Fruit fly (Drosophila melanogaster) whole organism, adult: ENCODE data around the gene Nop56.
A peak's percentile ranks its signal among the peaks of the same experiment; 100 is the strongest.

Experiments used
- CG11617 ChIP-seq: fragments of 200-800 bp; sonication (Bioruptor generic); optimal IDR thresholded peaks from 2 replicates; lab custom pipeline; 2017; ENCODE audit warnings: mild to moderate bottlenecking, missing biosample characterization, missing genetic modification reagents, missing genetic modification characterization
- CG12768 ChIP-seq: fragments of 200-800 bp; sonication (Bioruptor generic); optimal IDR thresholded peaks from 2 replicates; lab custom pipeline; 2017; ENCODE audit warnings: missing biosample characterization, missing genetic modification characterization, mild to moderate bottlenecking, moderate library complexity, missing genetic modification reagents
- CG14711 ChIP-seq: fragments of 200-800 bp; sonication (Bioruptor generic); optimal IDR thresholded peaks from 2 replicates; lab custom pipeline; 2018; ENCODE audit warnings: missing biosample characterization, mild to moderate bottlenecking, missing genetic modification characterization, moderate library complexity
- CG1620 ChIP-seq: fragments of 200-800 bp; sonication (Bioruptor generic); optimal IDR thresholded peaks from 2 replicates; lab custom pipeline; 2016; ENCODE audit warnings: missing biosample characterization, missing genetic modification characterization
- CG33017 ChIP-seq: fragments of 200-800 bp; sonication (Bioruptor generic); optimal IDR thresholded peaks from 2 replicates; lab custom pipeline; 2018; ENCODE audit warnings: missing biosample characterization, mild to moderate bottlenecking, missing genetic modification characterization, moderate library complexity
- CG5204 ChIP-seq: fragments of 200-800 bp; sonication (Bioruptor generic); optimal IDR thresholded peaks from 2 replicates; lab custom pipeline; 2016; ENCODE audit warnings: missing biosample characterization, missing genetic modification characterization
- CG7045 ChIP-seq: fragments of 200-800 bp; sonication (Bioruptor generic); optimal IDR thresholded peaks from 2 replicates; lab custom pipeline; 2017; ENCODE audit warnings: missing biosample characterization, mild to moderate bottlenecking, missing genetic modification characterization
- CG7101 ChIP-seq: fragments of 200-800 bp; sonication (Bioruptor generic); optimal IDR thresholded peaks from 2 replicates; lab custom pipeline; 2018; ENCODE audit warnings: missing biosample characterization, mild to moderate bottlenecking, missing genetic modification characterization, moderate library complexity
- Crg-1 ChIP-seq: fragments of 200-800 bp; sonication (Bioruptor generic); optimal IDR thresholded peaks from 2 replicates; lab custom pipeline; 2016; ENCODE audit warnings: missing biosample characterization, missing genetic modification characterization
- Hr96 ChIP-seq: fragments of 200-800 bp; sonication (Bioruptor generic); optimal IDR thresholded peaks from 2 replicates; lab custom pipeline; 2016; ENCODE audit warnings: missing biosample characterization, missing genetic modification characterization
- Mnt ChIP-seq: fragments of 200-800 bp; sonication (Bioruptor generic); optimal IDR thresholded peaks from 2 replicates; lab custom pipeline; 2016; ENCODE audit warnings: missing biosample characterization, mild to moderate bottlenecking, missing genetic modification characterization
- bab1 ChIP-seq: fragments of 200-800 bp; sonication (Bioruptor generic); optimal IDR thresholded peaks from 3 replicates; lab custom pipeline; 2019; ENCODE audit warnings: missing biosample characterization, mild to moderate bottlenecking, missing genetic modification characterization, moderate library complexity
- cic ChIP-seq: fragments of 200-800 bp; sonication (Bioruptor generic); optimal IDR thresholded peaks from 2 replicates; lab custom pipeline; 2017; ENCODE audit warnings: missing biosample characterization, mild to moderate bottlenecking, missing genetic modification characterization, moderate library complexity
- cnc ChIP-seq, 2 experiments: fragments of >200 bp; optimal IDR thresholded peaks; 2 replicates each; lab custom pipeline; 2017
- kay ChIP-seq: fragments of 200-800 bp; sonication (Bioruptor generic); peaks from one replicate; lab custom pipeline; 2016; ENCODE audit warnings: missing biosample characterization, missing genetic modification characterization, borderline replicate concordance
- ovo ChIP-seq: fragments of 200-800 bp; sonication (Bioruptor generic); optimal IDR thresholded peaks from 2 replicates; lab custom pipeline; 2016; ENCODE audit warnings: missing biosample characterization, missing genetic modification characterization
- pad ChIP-seq: fragments of 200-800 bp; sonication (Bioruptor generic); optimal IDR thresholded peaks from 3 replicates; lab custom pipeline; 2017; ENCODE audit warnings: missing biosample characterization, missing genetic modification characterization, mild to moderate bottlenecking, moderate library complexity, missing genetic modification reagents
- tj ChIP-seq: fragments of 200-800 bp; sonication (Bioruptor generic); optimal IDR thresholded peaks from 3 replicates; lab custom pipeline; 2017; ENCODE audit warnings: missing biosample characterization, mild to moderate bottlenecking, missing genetic modification characterization, moderate library complexity
- toe ChIP-seq: fragments of 200-800 bp; sonication (Bioruptor generic); optimal IDR thresholded peaks from 2 replicates; lab custom pipeline; 2016; ENCODE audit warnings: missing biosample characterization, missing genetic modification characterization

Gene Nop56

DNA sequence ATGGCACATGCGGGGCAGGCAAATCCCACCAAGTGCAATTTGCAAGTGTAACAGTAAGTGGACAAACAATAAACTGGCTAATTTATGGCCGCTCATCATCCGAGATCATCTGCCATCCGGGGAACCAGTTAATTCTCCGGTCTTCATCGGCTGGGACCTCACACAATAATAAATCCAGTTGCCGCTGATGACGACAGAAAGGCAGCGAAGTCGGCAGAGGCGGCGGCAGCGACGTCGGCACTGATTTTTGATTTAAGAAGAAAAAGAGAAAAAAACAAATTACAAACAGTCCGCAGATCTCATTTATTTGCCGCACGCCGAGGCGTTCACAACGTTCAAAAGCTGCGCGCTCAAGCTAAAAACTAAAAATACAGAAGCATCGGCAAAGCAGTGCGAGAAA, 18.5 kb downstream of the Nop56 start, which contains the start of gene CG13856:
TSS of gene CG13856 (plus strand) at position 301 of the 400 bp plus-strand sequence.
- TF ChIP-seq ovo (GFP tag; lab: Kevin White, UChicago) (no peak), bab1 (GFP tag; lab: Kevin White, UChicago) (no peak), tj (GFP tag; lab: Kevin White, UChicago) (no peak), cic (GFP tag; lab: Kevin White, UChicago) (no peak), CG33017 (tag; lab: Kevin White, UChicago) (no peak), CG7045 (GFP tag; lab: Kevin White, UChicago) (no peak), Crg-1 (no peak), cnc (optimal IDR thresholded peaks at IDR 0.05; lab: Kevin White, UChicago) (no peak), CG11617 (GFP tag; lab: Kevin White, UChicago) (no peak), CG1620 (no peak), pad (GFP tag; lab: Kevin White, UChicago) (no peak), CG5204 (GFP tag; lab: Kevin White, UChicago) (no peak)

DNA sequence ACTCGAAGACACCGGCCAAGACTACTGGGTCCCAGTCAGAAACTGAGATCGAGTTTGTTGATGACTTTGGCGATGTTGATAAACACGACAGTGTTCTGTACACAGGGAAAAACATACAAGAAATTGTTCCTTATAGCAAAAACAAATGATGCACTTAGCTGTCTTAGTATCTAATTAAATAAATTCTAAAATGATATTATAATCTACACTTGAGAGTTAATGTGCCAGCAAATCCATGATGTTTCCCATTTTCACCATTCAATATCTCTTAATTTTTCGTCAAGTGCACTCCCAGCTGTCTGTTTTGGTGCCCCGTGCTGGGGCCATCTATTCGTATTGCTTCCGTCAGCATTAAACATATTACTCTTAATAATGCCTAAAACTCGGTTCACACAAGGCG, 20.6 kb downstream of the Nop56 start:
- no peak for TF ChIP-seq CG33017 (tag; lab: Kevin White, UChicago)
- no peak for TF ChIP-seq CG7045 (GFP tag; lab: Kevin White, UChicago)
- no peak for TF ChIP-seq CG11617 (GFP tag; lab: Kevin White, UChicago)
- TF ChIP-seq Hr96 (GFP tag; lab: Kevin White, UChicago): no peak
- TF ChIP-seq pad (GFP tag; lab: Kevin White, UChicago): no peak
- no peak for TF ChIP-seq kay (GFP tag; lab: Kevin White, UChicago)
- TF ChIP-seq cic (GFP tag; lab: Kevin White, UChicago): no peak
- no peak for TF ChIP-seq cnc (optimal IDR thresholded peaks at IDR 0.05; lab: Kevin White, UChicago)
- TF ChIP-seq Mnt (GFP tag; lab: Kevin White, UChicago): no peak
- no peak for TF ChIP-seq toe (GFP tag; lab: Kevin White, UChicago)
- TF ChIP-seq CG12768 (GFP tag; lab: Kevin White, UChicago): no peak
- no peak for TF ChIP-seq CG5204 (GFP tag; lab: Kevin White, UChicago)
- no peak for TF ChIP-seq bab1 (GFP tag; lab: Kevin White, UChicago)
- TF ChIP-seq CG7101 (tag; lab: Kevin White, UChicago): no peak
- no peak for TF ChIP-seq Crg-1
- TF ChIP-seq ovo (GFP tag; lab: Kevin White, UChicago): no peak
- TF ChIP-seq tj (GFP tag; lab: Kevin White, UChicago): no peak
- no peak for TF ChIP-seq CG14711 (tag; lab: Kevin White, UChicago)

dm6 chr3R:22397068-22397700, 23.7 kb downstream of the Nop56 start:
- TF ChIP-seq CG7045 (GFP tag; lab: Kevin White, UChicago): no peak
- peak; percentile 15 for TF ChIP-seq bab1 (GFP tag; lab: Kevin White, UChicago)

DNA sequence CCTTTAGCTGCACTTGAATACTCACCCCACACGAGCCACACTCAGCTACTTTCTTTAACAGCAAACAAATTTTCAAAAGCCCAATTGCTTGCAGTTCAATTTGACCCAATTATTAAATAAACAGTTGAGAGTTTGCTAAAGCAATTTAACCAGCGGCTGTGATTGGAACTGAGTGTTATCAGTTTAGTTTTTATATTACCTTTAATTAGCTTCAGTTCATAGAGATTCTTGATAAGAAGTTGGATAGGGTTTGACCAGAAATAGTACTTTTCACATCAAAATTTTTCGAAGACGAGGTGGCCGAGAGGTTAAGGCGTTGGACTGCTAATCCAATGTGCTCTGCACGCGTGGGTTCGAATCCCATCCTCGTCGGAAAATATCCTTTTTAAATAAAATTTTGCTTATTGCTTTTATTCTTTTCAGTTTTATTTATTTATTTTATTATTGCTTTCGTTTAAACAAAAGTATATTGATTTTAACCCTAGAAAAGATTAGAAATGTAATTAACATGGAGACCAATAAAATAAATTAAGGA, 24.6 kb downstream of the Nop56 start:
- TF ChIP-seq CG1620 (no peak), cic (GFP tag; lab: Kevin White, UChicago) (no peak), Crg-1 (no peak), pad (GFP tag; lab: Kevin White, UChicago) (no peak), CG5204 (GFP tag; lab: Kevin White, UChicago) (no peak), CG12768 (GFP tag; lab: Kevin White, UChicago) (no peak), CG11617 (GFP tag; lab: Kevin White, UChicago) (no peak), bab1 (GFP tag; lab: Kevin White, UChicago) (no peak), tj (GFP tag; lab: Kevin White, UChicago) (no peak), ovo (GFP tag; lab: Kevin White, UChicago) (no peak), Mnt (GFP tag; lab: Kevin White, UChicago) (no peak), toe (GFP tag; lab: Kevin White, UChicago) (no peak)

DNA sequence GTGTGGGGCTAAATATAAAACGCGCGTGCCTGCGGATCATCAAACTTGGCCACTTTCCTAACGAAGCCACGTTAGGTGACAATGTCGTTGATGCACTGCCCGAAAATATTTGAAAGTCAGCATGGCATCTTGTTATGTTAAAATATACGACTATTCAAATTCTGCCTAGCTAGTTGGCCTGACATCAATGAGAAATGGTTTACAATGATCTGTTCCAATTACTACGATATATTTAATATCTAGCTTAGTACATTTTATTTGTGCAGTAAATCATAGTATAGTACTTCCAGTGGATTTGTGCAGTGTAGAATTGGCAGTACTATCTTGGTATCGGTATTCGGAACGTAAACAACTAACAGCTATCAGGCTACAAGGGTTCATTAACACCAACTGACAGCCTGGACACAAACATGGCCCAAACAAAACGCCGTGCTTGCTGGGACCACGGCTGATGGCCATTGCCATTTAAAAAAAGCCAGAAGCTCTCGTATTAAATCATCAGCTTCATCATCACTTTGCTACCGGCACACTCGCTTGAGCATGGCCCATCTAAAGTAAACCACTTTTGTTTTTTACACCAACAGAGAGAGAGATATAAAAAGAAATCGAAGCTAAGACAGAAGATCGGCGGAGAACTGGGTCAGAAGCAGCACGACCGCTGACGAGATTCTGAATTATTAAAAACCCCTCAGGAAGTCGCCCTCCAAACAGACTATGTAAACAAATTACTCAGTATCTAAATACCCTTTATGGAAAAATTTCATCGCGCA, 25.3 kb downstream of the Nop56 start:
- TF ChIP-seq CG33017 (tag; lab: Kevin White, UChicago): no peak
- TF ChIP-seq bab1 (GFP tag; lab: Kevin White, UChicago): no peak
- no peak for TF ChIP-seq CG14711 (tag; lab: Kevin White, UChicago)
- TF ChIP-seq CG1620: no peak

dm6 chr3R:22394004-22394403, 26.9 kb downstream of the Nop56 start, which contains the start of gene CG13857:
CG13857 (minus strand) TSS chr3R:22394104.
- no peak for TF ChIP-seq CG14711 (tag; lab: Kevin White, UChicago)
- TF ChIP-seq CG5204 (GFP tag; lab: Kevin White, UChicago): no peak
- no peak for TF ChIP-seq pad (GFP tag; lab: Kevin White, UChicago)
- TF ChIP-seq bab1 (GFP tag; lab: Kevin White, UChicago): no peak
